Worm (Caenorhabditis elegans) whole organism, L4/young adult: ENCODE measurements around the gene F07G6.8.
"Not testable (repeated sequence)": the region's sequence is repeated elsewhere in the genome, so short reads cannot be mapped to it uniquely, and the experiment has no call there.

Experiments
- W03F9.2 ChIP-seq: fragments of 150-350 bp; optimal IDR thresholded peaks from 2 replicates; lab custom pipeline; 2014; ENCODE audit warnings: missing biosample characterization, missing genetic modification characterization
- dao-5 ChIP-seq: sonication (generic microtip); optimal IDR thresholded peaks from 2 replicates; lab custom pipeline; 2016; ENCODE audit warnings: missing genotype, missing genetic modification characterization, moderate library complexity, missing compliant biosample characterization
- him-1 ChIP-seq: sonication (generic microtip); optimal IDR thresholded peaks from 2 replicates; lab custom pipeline; 2016; ENCODE audit warnings: missing genotype, missing genetic modification reagents, missing genetic modification characterization, missing compliant biosample characterization

The F07G6.8 gene

DNA sequence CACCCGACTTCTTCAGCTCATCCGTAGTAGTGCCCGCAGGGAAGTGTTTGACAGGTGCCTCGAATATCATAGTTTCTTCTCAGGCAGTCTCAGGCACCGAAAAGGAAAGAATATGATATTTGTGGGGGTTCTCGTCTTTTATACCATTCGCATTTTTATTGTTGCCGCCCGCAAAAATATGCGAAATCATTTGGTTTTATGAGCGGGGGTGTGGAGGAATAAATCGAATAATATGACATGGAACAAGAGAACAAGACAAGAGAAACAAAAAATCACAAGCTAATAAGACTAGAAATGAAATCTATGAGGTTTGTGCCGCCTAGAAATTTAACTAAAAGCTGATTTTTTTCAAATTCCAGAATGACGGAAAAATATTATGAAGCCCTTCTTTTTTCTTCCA lies at the start of gene F07G6.8:
Gene F07G6.8 (minus strand): TSS at position 101 of the 400 bp plus-strand sequence.
- TF ChIP-seq dao-5 (no peak), him-1 (tag; lab: Kevin White, UChicago) (no peak), W03F9.2 (tag; lab: Kevin White, UChicago) (no peak)

DNA sequence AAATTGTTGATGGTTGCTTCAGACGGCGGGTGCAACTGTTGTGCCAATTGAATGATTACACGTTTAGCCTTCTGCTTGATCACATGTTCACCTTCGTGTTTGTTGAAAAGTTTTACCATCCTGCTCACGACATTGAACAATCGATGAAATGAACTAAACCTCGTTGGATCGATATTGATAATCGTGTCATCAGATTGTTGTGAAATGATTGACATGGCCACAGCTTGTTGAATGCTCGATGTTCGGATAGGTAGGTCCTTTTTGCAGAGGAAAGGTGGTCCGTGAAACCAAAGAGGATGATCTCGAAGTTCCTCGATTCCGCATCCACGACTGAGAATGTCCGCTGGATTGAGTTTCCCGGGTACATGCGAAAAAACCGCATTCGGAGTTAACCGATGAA lies 49.4 kb upstream of the F07G6.8 start:
- TF ChIP-seq him-1 (tag; lab: Kevin White, UChicago): no peak
- no peak for TF ChIP-seq dao-5
- no peak for TF ChIP-seq W03F9.2 (tag; lab: Kevin White, UChicago)

DNA sequence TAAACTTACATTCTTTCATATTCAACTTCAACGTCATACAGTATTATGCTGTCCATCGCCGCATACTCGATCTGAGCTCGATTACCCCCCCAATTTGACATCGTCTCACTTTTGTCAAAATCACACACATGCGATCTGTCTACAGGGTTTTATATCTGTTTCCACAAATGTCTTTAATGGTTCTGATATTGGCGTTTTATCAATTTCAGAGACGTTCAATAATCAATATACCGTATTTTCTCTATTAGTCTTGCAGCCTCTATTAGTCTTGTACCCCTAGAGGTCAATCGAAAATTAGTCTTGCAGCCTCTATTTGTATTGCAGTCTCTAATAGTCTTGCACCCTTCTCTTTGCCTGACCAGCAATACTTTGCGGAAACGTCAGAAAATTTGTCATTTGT lies 28.2 kb upstream of the F07G6.8 start, which contains the start of gene Y75D11A.6:
Gene Y75D11A.6 (minus strand): TSS at position 101 of the 400 bp plus-strand sequence.
- not testable (repeated sequence) for TF ChIP-seq W03F9.2 (tag; lab: Kevin White, UChicago); dao-5; him-1 (tag; lab: Kevin White, UChicago)

DNA sequence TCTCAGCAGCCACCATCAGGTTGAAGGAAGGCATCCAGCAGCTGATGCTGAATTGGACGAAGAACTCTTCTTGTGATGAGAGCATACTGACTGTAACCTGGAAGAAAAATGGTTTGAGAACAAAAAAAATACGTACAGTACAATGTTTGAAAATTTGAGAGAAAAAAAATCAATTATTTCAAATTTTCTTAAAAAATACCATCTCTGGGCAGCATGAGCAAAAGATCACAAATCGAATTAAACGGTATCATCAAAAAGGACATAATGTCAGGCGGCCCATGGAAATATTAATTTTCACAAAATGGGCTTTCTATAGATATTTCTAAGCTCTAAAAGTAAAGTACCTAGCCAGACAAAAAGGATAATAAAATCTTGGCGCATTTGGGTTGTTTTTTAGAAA lies 25.9 kb upstream of the F07G6.8 start, which contains the start of gene Y75D11A.3:
Gene Y75D11A.3 (minus strand): TSS at position 101 of the 400 bp plus-strand sequence.
- TF ChIP-seq W03F9.2 (tag; lab: Kevin White, UChicago); dao-5; him-1 (tag; lab: Kevin White, UChicago): not testable (repeated sequence)

DNA sequence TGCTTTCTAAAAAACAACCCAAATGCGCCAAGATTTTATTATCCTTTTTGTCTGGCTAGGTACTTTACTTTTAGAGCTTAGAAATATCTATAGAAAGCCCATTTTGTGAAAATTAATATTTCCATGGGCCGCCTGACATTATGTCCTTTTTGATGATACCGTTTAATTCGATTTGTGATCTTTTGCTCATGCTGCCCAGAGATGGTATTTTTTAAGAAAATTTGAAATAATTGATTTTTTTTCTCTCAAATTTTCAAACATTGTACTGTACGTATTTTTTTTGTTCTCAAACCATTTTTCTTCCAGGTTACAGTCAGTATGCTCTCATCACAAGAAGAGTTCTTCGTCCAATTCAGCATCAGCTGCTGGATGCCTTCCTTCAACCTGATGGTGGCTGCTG lies 22.3 kb upstream of the F07G6.8 start, which contains the start of gene Y75D11A.2:
Gene Y75D11A.2 (plus strand): TSS at position 301 of the 400 bp plus-strand sequence.
- TF ChIP-seq dao-5; him-1 (tag; lab: Kevin White, UChicago); W03F9.2 (tag; lab: Kevin White, UChicago): not testable (repeated sequence)

DNA sequence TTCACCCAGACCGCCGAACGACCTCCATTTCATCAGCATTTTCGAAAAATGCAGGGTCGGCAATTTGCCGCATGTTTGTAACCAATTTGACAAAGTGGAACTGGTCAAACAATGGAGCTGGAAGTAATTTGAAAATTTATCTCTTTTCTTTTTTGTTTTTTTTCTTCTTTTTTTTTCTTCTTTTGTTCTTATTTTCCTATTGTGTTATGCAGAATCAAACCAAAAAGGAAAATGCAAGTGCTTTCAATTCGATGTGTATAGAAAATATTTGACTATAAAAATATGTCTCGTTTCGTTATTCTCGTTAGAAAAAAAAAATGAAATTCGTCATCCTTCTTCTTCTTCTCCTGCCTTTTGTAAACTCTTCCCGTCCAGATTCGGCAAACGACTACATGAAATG lies 17.3 kb upstream of the F07G6.8 start, which contains the start of gene F07G6.10:
Gene F07G6.10 (plus strand): TSS at position 301 of the 400 bp plus-strand sequence.
- TF ChIP-seq W03F9.2 (tag; lab: Kevin White, UChicago): no peak

DNA sequence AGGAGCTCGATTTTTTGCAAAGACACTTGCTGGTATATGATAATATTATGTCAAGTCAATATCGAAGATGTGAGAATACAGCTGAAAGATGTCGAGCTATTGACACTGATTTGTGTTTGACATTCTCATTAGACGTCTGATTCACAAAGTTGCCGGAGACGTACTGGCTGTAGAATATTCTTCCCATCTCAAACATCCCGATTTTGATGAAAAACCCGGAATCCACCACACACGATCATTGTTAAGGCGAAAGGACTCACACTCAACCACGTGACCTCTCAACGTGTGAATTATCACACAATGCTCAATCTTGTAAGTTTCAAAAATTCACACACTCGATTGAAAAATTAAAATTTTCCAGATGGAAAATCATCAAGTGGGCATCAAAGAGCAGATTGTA lies 15.7 kb upstream of the F07G6.8 start, which contains the start of gene F07G6.12:
Gene F07G6.12 (plus strand): TSS at position 301 of the 400 bp plus-strand sequence.
- TF ChIP-seq dao-5 (no peak), W03F9.2 (tag; lab: Kevin White, UChicago) (no peak), him-1 (tag; lab: Kevin White, UChicago) (no peak)

DNA sequence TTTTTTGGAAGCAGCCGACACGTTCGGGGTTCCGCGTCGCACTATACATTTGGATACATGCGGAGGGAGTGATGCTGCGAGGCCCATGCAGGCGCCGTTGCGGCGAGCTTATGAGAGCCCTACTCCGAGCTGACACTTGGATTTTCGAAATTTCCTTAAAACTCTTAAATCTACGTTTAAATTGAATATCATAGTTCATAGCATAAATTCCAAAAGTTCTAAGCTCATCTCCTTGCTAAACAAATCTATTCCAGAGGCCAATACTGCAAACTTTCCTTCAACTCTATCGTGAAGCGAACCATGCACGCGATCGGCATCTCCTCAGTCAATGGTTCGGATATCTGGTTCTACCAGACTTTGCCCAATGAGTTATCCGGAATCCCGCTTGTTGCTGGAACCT lies 9.3 kb upstream of the F07G6.8 start, which contains the start of gene dgn-3:
Gene dgn-3 (plus strand): TSS at position 301 of the 400 bp plus-strand sequence.
- TF ChIP-seq W03F9.2 (tag; lab: Kevin White, UChicago) (no peak), him-1 (tag; lab: Kevin White, UChicago) (no peak), dao-5 (no peak)

DNA sequence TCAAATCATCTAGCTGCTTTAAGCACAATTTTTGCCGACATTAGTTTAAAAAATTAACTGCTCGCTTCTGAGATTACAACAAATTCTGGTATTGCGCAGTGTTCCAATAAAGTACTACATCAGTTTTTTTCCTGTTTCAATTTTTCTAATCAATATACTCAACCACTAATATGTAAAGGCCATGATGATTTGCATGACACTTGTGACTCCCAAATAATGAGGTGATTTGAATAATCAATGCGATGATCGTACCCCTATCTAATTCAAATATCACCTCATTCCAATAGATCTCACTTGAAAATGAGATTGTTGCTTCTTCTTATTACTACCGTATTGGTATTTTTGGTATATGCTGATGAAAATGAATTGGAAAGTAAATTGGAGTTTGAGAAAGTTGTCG lies 6.8 kb upstream of the F07G6.8 start, which contains the start of gene F07G6.2:
Gene F07G6.2 (plus strand): TSS at position 301 of the 400 bp plus-strand sequence.
- TF ChIP-seq W03F9.2 (tag; lab: Kevin White, UChicago): no peak
- no peak for TF ChIP-seq him-1 (tag; lab: Kevin White, UChicago)
- no peak for TF ChIP-seq dao-5

DNA sequence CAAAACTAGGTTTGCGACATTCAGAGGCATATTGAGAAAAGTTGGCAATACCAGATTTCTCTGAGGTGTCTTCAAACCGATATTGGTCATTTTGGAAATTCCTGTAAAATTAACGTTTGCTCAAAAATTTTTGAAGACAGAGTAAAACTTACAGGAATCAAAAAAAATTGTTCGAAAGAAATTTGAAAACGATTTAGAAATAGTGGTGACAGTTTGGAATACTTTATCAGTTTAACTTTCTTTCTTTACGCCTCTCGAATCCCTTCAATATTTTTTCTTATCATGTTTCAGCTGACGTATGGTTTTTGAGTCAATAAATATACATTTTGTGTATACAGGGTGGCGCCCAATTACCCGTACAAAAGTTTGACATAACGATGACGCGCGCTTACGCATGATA lies 1.8 kb downstream of the F07G6.8 start, which contains the start of gene fbxa-53:
Gene fbxa-53 (minus strand): TSS at position 101 of the 400 bp plus-strand sequence.
- TF ChIP-seq dao-5 (no peak), him-1 (tag; lab: Kevin White, UChicago) (no peak), W03F9.2 (tag; lab: Kevin White, UChicago) (no peak)

DNA sequence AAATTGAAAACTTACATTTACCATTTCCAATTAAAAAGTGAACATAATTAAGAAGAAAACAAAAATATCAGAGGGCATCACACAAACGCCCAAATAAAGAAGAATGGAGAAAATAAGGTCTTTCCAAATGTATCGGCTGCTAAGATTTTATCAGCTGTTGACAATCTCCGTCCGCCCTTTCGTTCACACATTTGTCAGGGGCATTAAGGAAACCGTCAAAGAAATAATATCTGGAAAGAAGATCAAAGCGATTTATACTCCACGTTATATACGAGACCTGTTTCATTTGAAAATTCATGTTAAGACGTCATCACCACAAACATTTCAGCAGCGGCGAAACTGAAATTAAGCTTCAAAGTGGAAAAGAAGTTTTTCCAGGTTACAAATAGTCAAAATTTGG lies 7.7 kb downstream of the F07G6.8 start, which contains the start of gene fbxa-52:
Gene fbxa-52 (minus strand): TSS at position 101 of the 400 bp plus-strand sequence.
- no peak for TF ChIP-seq him-1 (tag; lab: Kevin White, UChicago)
- TF ChIP-seq W03F9.2 (tag; lab: Kevin White, UChicago): no peak
- no peak for TF ChIP-seq dao-5

DNA sequence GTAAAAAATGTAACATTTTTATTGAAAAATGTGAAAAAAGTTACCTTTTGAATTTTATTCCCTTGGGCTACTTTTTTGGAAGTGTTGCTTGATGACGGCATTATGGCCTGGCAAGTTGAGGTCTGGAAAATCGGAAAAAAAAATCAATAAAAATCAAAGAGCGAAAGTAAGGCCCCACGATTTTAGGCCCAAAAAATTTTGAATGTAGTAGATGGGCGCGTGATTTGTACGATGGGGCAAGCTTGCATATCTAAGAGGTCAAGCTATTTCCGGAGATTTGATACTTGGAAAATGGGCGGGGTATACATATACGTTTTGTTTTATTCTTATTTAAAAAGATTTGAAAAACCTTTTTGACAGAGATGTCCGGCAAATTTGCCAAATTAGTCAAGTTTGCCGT lies 13.7 kb downstream of the F07G6.8 start, which contains the start of gene F07G6.5:
Gene F07G6.5 (minus strand): TSS at position 101 of the 400 bp plus-strand sequence.
- TF ChIP-seq him-1 (tag; lab: Kevin White, UChicago) (no peak), W03F9.2 (tag; lab: Kevin White, UChicago) (no peak), dao-5 (no peak)

DNA sequence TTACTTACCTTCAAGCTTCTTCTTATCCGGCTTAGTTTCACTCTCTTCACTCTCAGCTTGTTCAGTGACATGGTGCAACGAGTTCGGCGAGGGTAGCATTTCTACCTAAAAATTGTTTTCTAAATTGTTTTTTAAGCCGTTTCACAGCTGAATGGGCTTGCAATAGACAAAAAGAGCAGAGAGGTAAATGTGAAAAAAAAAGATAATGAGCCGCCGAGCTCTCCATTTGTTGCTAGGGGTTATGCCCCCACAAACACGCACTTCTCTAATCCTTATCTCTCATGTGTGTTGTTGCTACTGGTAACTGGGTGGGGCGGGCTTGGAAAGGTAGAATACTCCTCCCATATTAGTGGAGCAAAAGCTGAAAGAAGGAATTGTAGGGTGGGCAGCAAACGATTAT lies 16.4 kb downstream of the F07G6.8 start, which contains the start of gene C36C9.5:
Gene C36C9.5 (minus strand): TSS at position 101 of the 400 bp plus-strand sequence.
- TF ChIP-seq dao-5: no peak
- no peak for TF ChIP-seq him-1 (tag; lab: Kevin White, UChicago)
- TF ChIP-seq W03F9.2 (tag; lab: Kevin White, UChicago): no peak

DNA sequence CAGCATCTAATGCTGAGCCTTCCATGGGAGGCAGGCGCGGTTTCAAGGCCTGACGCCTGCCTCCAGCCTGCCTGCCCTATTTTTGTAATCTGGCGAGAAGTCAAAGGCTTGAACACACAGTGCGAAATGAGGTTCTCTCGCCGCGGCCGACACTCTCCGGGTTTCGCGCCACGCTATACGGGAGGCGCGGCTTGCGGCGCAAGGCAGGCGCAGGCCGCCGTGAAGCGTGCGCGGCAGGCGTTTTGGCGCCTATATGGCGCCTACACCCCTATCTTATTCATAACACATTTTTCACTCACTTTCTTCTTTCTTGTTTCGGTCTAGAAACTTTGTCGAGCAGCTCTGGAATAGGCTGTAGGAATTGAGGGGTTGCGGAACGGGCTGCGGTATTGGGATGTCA lies 17.2 kb downstream of the F07G6.8 start:
- TF ChIP-seq dao-5 (no peak), W03F9.2 (tag; lab: Kevin White, UChicago) (no peak), him-1 (tag; lab: Kevin White, UChicago) (no peak)
